Fruit fly (Drosophila melanogaster) whole organism, wandering third instar larva: ENCODE results near the gene Plp.

Experiments
- CG9705 ChIP-seq: fragments of 200-800 bp; sonication (Bioruptor generic); optimal IDR thresholded peaks from 2 replicates; lab custom pipeline; 2018; ENCODE audit warnings: missing biosample characterization, mild to moderate bottlenecking, missing genetic modification characterization
- Dfd ChIP-seq: fragments of >200 bp; optimal IDR thresholded peaks from 2 replicates; lab custom pipeline; 2017; ENCODE audit warnings: missing biosample characterization, missing genetic modification characterization
- Dif ChIP-seq: fragments of 200-275, 200-300 bp; sonication (Bioruptor generic); optimal IDR thresholded peaks from 2 replicates; lab custom pipeline; 2018; ENCODE audit warnings: missing biosample characterization, missing genetic modification characterization; ENCODE audit not compliant: partially characterized antibody
- GATAd ChIP-seq: sonication (Bioruptor generic); optimal IDR thresholded peaks from 2 replicates; lab custom pipeline; 2016; ENCODE audit warnings: missing biosample characterization, missing genetic modification characterization
- HLH106 ChIP-seq: fragments of 200-800 bp; optimal IDR thresholded peaks from 3 replicates; lab custom pipeline; 2019; ENCODE audit warnings: missing biosample characterization, mild to moderate bottlenecking, missing genetic modification characterization, moderate library complexity
- Hnf4 ChIP-seq: fragments of 200-800 bp; sonication (Bioruptor generic); optimal IDR thresholded peaks from 2 replicates; lab custom pipeline; 2016; ENCODE audit warnings: missing biosample characterization, mild to moderate bottlenecking, missing genetic modification characterization
- Hr78 ChIP-seq: fragments of >200 bp; optimal IDR thresholded peaks from 2 replicates; lab custom pipeline; 2017; ENCODE audit warnings: missing biosample characterization, missing genetic modification characterization
- Hr83 ChIP-seq: fragments of 200-300 bp; sonication (Bioruptor generic); optimal IDR thresholded peaks from 2 replicates; lab custom pipeline; 2016; ENCODE audit warnings: missing biosample characterization, mild to moderate bottlenecking, missing genetic modification characterization, moderate library complexity; ENCODE audit not compliant: poor library complexity, severe bottlenecking
- Jra ChIP-seq: sonication (Bioruptor generic); optimal IDR thresholded peaks from 2 replicates; lab custom pipeline; 2016; ENCODE audit warnings: missing biosample characterization, missing genetic modification characterization
- Mio ChIP-seq: sonication (Bioruptor generic); optimal IDR thresholded peaks from 2 replicates; lab custom pipeline; 2016; ENCODE audit warnings: missing biosample characterization, missing genetic modification characterization
- Myc ChIP-seq: fragments of >200 bp; optimal IDR thresholded peaks from 2 replicates; lab custom pipeline; 2017
- N ChIP-seq: fragments of >200 bp; optimal IDR thresholded peaks from 2 replicates; lab custom pipeline; 2018; ENCODE audit warnings: missing biosample characterization, missing external identifiers, missing genetic modification characterization
- OdsH ChIP-seq: fragments of 200-800 bp; sonication (Bioruptor generic); optimal IDR thresholded peaks from 2 replicates; lab custom pipeline; 2016; ENCODE audit warnings: missing biosample characterization, mild to moderate bottlenecking, missing genetic modification characterization
- Rel ChIP-seq, 2 experiments: fragments of 200-800 bp; sonication (Bioruptor generic) in 1 of 2; optimal IDR thresholded peaks; 2 replicates in 1 of 2; 3 replicates in 1 of 2; lab custom pipeline; 2016 to 2019; ENCODE audit warnings: mild to moderate bottlenecking in 2 of 2, missing biosample characterization in 2 of 2, missing genetic modification characterization in 2 of 2, moderate library complexity in 1 of 2
- Sp1 ChIP-seq: fragments of 200-800 bp; sonication (Bioruptor generic); optimal IDR thresholded peaks from 3 replicates; lab custom pipeline; 2019; ENCODE audit warnings: missing biosample characterization, mild to moderate bottlenecking, missing genetic modification characterization, moderate library complexity
- Vsx2 ChIP-seq: fragments of 200-300, 225-300 bp; sonication (Bioruptor generic); optimal IDR thresholded peaks from 2 replicates; lab custom pipeline; 2018; ENCODE audit warnings: missing biosample characterization, missing genetic modification characterization; ENCODE audit not compliant: partially characterized antibody
- brk ChIP-seq: fragments of 200-800 bp; sonication (Bioruptor generic); optimal IDR thresholded peaks from 2 replicates; lab custom pipeline; 2016; ENCODE audit warnings: missing biosample characterization, mild to moderate bottlenecking, missing genetic modification characterization
- dl ChIP-seq, 2 experiments: fragments of 175-275, 200-275 bp in 1 of 2; fragments of 200-275 bp in 1 of 2; sonication (Bioruptor generic); optimal IDR thresholded peaks; lab custom pipeline; 2018; ENCODE audit warnings: mild to moderate bottlenecking in 2 of 2, missing biosample characterization in 2 of 2, missing genetic modification characterization in 2 of 2, moderate library complexity in 2 of 2; ENCODE audit not compliant: partially characterized antibody in 2 of 2, insufficient read depth in 1 of 2
- fru ChIP-seq: fragments of 200-800 bp; sonication (Bioruptor generic); optimal IDR thresholded peaks from 3 replicates; lab custom pipeline; 2016; ENCODE audit warnings: missing biosample characterization, mild to moderate bottlenecking, missing genetic modification characterization
- h ChIP-seq: fragments of 200-800 bp; sonication (Bioruptor generic); optimal IDR thresholded peaks from 3 replicates; lab custom pipeline; 2016; ENCODE audit warnings: missing biosample characterization, mild to moderate bottlenecking, missing genetic modification characterization
- lola ChIP-seq: fragments of >200 bp; optimal IDR thresholded peaks from 2 replicates; lab custom pipeline; 2017; ENCODE audit warnings: missing biosample characterization, missing genetic modification characterization
- pan ChIP-seq: fragments of >200 bp; optimal IDR thresholded peaks from 2 replicates; lab custom pipeline; 2017
- psq ChIP-seq: fragments of 200-800 bp; sonication (Bioruptor generic); optimal IDR thresholded peaks from 3 replicates; lab custom pipeline; 2017; ENCODE audit warnings: missing biosample characterization, mild to moderate bottlenecking, missing genetic modification characterization, moderate library complexity
- rgr ChIP-seq: fragments of 200-800 bp; sonication (Bioruptor generic); optimal IDR thresholded peaks from 3 replicates; lab custom pipeline; 2016; ENCODE audit warnings: missing biosample characterization, mild to moderate bottlenecking, missing genetic modification characterization
- sage ChIP-seq: fragments of 200-800 bp; sonication (Bioruptor generic); optimal IDR thresholded peaks from 2 replicates; lab custom pipeline; 2016; ENCODE audit warnings: missing biosample characterization, mild to moderate bottlenecking, missing genetic modification characterization
- sv ChIP-seq: fragments of 200-800 bp; sonication (Bioruptor generic); optimal IDR thresholded peaks from 3 replicates; lab custom pipeline; 2016; ENCODE audit warnings: missing biosample characterization, missing genetic modification characterization
- tai ChIP-seq: sonication (Bioruptor generic); optimal IDR thresholded peaks from 2 replicates; lab custom pipeline; 2016; ENCODE audit warnings: missing biosample characterization, missing genetic modification characterization
- woc ChIP-seq: sonication (Bioruptor generic); optimal IDR thresholded peaks from 2 replicates; lab custom pipeline; 2016; ENCODE audit warnings: missing biosample characterization, mild to moderate bottlenecking, missing genetic modification characterization

Gene Plp

DNA sequence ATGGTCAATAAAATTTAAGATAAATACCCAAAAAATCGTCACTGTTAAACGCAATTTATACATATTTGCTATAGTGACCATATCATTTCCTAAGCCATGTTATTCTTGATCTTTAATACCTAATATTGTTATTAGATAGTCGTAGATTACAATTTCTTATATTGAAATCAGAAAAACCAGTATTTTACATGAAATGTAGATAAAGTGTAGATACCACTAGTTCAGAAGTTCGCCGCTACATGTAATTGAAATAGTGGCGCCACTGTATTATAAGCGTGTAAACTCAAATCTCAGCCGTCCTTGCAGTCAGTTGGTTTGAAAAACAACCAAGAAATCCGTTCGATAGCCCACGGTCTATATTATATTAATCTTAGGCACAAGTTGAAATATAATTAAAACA is 46.4 kb downstream of the Plp start:
- no peak for TF ChIP-seq lola (GFP tag; lab: Kevin White, UChicago)
- TF ChIP-seq Dif (GFP tag; lab: Kevin White, UChicago), result no peak
- TF ChIP-seq rgr, result no peak
- no peak for TF ChIP-seq sv (GFP tag; lab: Kevin White, UChicago)
- TF ChIP-seq Myc, result peak; percentile 12
- TF ChIP-seq Hnf4 (GFP tag; lab: Kevin White, UChicago), result no peak

DNA sequence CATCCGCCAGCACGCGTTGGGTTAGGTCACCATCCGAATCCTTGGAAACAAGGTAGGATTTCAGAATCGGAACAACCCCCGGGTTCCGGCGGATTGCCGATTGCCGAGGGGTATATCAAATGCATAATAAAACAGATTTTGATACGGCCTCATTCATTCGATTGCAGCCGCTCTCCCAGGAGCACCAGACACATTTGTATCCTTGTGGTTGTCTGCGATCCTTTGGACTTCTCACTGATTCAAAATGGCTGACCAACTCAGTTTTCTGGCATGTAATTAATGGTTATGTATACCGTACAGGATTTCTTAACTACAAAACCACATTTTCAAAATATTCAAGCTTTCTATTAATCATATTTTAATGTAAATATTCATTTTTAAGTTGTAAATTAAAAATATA is 46.9 kb downstream of the Plp start:
- TF ChIP-seq tai (GFP tag; lab: Kevin White, UChicago) (no peak), Jra (GFP tag; lab: Kevin White, UChicago) (no peak), GATAd (GFP tag; lab: Kevin White, UChicago) (no peak), psq (GFP tag; lab: Kevin White, UChicago) (no peak), Rel (GFP tag; optimal IDR thresholded peaks at IDR 0.05; lab: Kevin White, UChicago) (no peak), Rel (tag; optimal IDR thresholded peaks at IDR 0.05; lab: Kevin White, UChicago) (no peak), sage (no peak), fru (GFP tag; lab: Kevin White, UChicago) (no peak)

DNA sequence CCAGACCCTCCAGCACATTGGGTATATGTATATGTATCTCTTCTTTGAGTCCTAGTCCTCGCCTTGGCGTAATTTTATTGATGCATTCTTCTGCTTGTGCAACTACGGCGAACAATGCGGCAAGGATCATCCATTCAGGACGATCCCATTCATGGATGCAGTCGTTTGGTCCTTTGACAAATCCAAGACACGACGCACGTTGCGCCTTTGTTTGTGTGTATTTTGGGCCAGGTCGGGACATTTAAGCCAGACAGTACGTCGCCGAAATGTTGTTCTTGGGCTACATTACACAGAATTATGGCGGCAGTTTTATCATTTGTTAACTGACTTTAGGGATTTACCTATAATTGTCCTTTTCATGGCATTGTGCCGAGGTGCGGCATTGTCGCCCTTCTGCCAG is 49.4 kb downstream of the Plp start:
- TF ChIP-seq N (GFP tag; lab: Kevin White, UChicago) (no peak), Myc (no peak), HLH106 (no peak)

DNA sequence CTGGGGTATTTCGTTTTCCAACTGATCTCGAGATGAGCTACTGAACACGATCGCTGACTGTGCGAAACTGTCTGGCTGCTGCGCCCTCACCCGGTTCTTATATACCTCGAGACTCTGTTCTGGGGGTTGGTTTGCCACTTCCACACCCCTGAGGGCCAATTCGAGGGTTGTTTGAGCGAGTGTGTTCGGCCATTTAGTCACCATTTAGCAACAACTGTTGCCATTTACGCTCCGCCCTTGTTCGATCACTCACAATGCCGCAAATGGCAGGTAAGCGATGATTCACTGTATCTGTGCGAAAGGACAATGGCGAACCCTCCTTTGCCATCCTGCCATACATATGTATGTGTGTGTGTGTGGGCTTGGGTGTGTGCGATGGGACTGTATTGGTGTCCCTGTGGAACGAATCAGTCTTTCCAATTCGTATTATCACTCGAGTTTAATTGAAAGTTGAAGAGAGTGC is 50.6 kb downstream of the Plp start, which contains the start of gene ind:
ind (minus strand) TSS at position 51 of the 463 bp plus-strand sequence.
- TF ChIP-seq dl (GFP tag; optimal IDR thresholded peaks at IDR 0.05; lab: Kevin White, UChicago; ENCODE audit: insufficient read depth in 1 of 2, partially characterized antibody in 2 of 2) (no peak), brk (GFP tag; lab: Kevin White, UChicago) (no peak), h (GFP tag; lab: Kevin White, UChicago) (no peak), woc (GFP tag; lab: Kevin White, UChicago) (no peak), Hr83 (GFP tag; lab: Kevin White, UChicago) (no peak), HLH106 (no peak), Hr78 (no peak), CG9705 (GFP tag; lab: Kevin White, UChicago) (no peak)

DNA sequence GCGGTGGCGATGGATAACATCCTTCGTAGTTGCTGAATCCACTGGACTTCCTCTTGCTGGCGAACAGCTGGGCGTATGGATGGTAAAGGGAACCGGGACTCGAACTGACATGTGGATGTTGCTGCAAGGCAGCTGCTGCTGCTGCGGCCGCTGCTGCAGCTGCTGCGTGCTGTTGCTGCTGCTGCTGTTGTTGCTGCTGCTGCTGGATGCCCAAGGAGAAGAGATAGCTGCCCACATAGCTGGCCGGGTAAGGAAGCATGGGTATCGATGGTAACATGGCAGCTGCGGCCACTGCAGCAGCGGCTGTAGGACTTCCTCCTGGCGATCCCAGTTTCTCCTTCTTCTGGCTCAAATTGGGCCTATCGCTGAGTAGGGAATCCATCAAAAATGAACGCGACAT is 51.1 kb downstream of the Plp start:
- TF ChIP-seq Dfd (GFP tag; lab: Kevin White, UChicago) (peak; percentile 75), OdsH (GFP tag; lab: Kevin White, UChicago) (no peak), Dif (GFP tag; lab: Kevin White, UChicago) (no peak)

DNA sequence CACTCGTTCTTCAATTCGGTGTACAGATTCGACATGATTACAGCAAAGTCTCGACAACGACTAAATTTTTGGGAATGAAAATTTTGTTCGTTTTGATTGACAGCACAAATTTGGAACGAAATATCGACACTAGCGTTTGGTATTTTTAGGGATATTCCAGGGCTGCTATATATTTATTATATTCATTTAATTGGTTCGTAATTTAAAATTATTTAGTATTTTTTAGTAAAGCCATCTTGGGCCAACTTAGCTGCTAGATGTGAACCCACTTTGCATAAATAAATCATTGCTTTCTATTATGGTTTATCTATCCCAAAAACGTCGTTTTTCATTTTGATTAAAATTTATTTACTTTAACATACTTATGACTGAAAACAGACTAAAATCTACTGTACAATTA is 52.1 kb downstream of the Plp start, which contains the start of gene Rpn12R:
Rpn12R (minus strand) TSS at position 101 of the 400 bp plus-strand sequence.
- TF ChIP-seq brk (GFP tag; lab: Kevin White, UChicago), result no peak
- TF ChIP-seq N (GFP tag; lab: Kevin White, UChicago), result no peak
- no peak for TF ChIP-seq Mio
- no peak for TF ChIP-seq pan (lab: Kevin White, UChicago)
- TF ChIP-seq Jra (GFP tag; lab: Kevin White, UChicago), result no peak
- no peak for TF ChIP-seq Dif (GFP tag; lab: Kevin White, UChicago)
- no peak for TF ChIP-seq lola (GFP tag; lab: Kevin White, UChicago)
- no peak for TF ChIP-seq dl (GFP tag; optimal IDR thresholded peaks at IDR 0.05; lab: Kevin White, UChicago; ENCODE audit: insufficient read depth in 1 of 2, partially characterized antibody in 2 of 2)
- no peak for TF ChIP-seq Vsx2 (GFP tag; lab: Kevin White, UChicago)
- no peak for TF ChIP-seq Sp1 (GFP tag; lab: Kevin White, UChicago)
- no peak for TF ChIP-seq fru (GFP tag; lab: Kevin White, UChicago)
- TF ChIP-seq Hnf4 (GFP tag; lab: Kevin White, UChicago), result no peak
- no peak for TF ChIP-seq woc (GFP tag; lab: Kevin White, UChicago)
